Worm (Caenorhabditis elegans) whole organism, L3 larva: ENCODE measurements around the gene grsp-4.

ENCODE experiments used
- R02D3.7 ChIP-seq: fragments of 150-350 bp; optimal IDR thresholded peaks from 2 replicates; lab custom pipeline; 2014; ENCODE audit warnings: missing biosample characterization, missing genetic modification characterization
- ZK546.5 ChIP-seq: sonication (generic microtip); optimal IDR thresholded peaks from 2 replicates; lab custom pipeline; 2017; ENCODE audit warnings: missing biosample characterization, missing genetic modification characterization
- ceh-28 ChIP-seq: fragments of 150-350 bp; optimal IDR thresholded peaks from 2 replicates; lab custom pipeline; 2014; ENCODE audit warnings: missing biosample characterization, missing genetic modification reagents, missing genetic modification characterization
- ceh-82 ChIP-seq: fragments of 150-350 bp; optimal IDR thresholded peaks from 2 replicates; lab custom pipeline; 2014; ENCODE audit warnings: missing biosample characterization, missing genetic modification characterization
- ceh-9 ChIP-seq: sonication (generic microtip); optimal IDR thresholded peaks from 2 replicates; lab custom pipeline; 2018; ENCODE audit warnings: missing biosample characterization, missing genetic modification characterization
- daf-12 ChIP-seq: fragments of 150-350 bp; optimal IDR thresholded peaks from 2 replicates; lab custom pipeline; 2014; ENCODE audit warnings: missing biosample characterization, missing genetic modification reagents, missing genetic modification characterization
- egl-27 ChIP-seq: sonication (generic microtip); optimal IDR thresholded peaks from 4 replicates; lab custom pipeline; 2017; ENCODE audit warnings: missing biosample characterization, missing genetic modification reagents, missing genetic modification characterization
- elt-1 ChIP-seq: fragments of 150-350 bp; optimal IDR thresholded peaks from 2 replicates; lab custom pipeline; 2014; ENCODE audit warnings: missing biosample characterization, missing genetic modification characterization
- elt-2 ChIP-seq: sonication (generic microtip); optimal IDR thresholded peaks from 2 replicates; lab custom pipeline; 2016; ENCODE audit warnings: missing genetic modification reagents, mild to moderate bottlenecking, missing genetic modification characterization, missing compliant biosample characterization
- elt-3 ChIP-seq, 3 experiments: fragments of 150-350 bp in 1 of 3; sonication (generic microtip) in 2 of 3; optimal IDR thresholded peaks; 2 replicates in 2 of 3; 4 replicates in 1 of 3; lab custom pipeline; 2014 to 2017; ENCODE audit warnings: missing biosample characterization in 3 of 3, missing genetic modification characterization in 3 of 3
- eor-1 ChIP-seq, 2 experiments: fragments of 150-350 bp; optimal IDR thresholded peaks; 2 replicates each; lab custom pipeline; 2014 to 2018; ENCODE audit warnings: missing biosample characterization in 2 of 2, missing genetic modification characterization in 2 of 2
- fkh-10 ChIP-seq: sonication (generic microtip); optimal IDR thresholded peaks from 2 replicates; lab custom pipeline; 2017; ENCODE audit warnings: missing biosample characterization, missing genetic modification reagents, missing genetic modification characterization
- fkh-2 ChIP-seq: fragments of 150-350 bp; optimal IDR thresholded peaks from 2 replicates; lab custom pipeline; 2014; ENCODE audit warnings: missing biosample characterization, missing genetic modification reagents, missing genetic modification characterization
- fos-1 ChIP-seq: fragments of 150-350 bp; optimal IDR thresholded peaks from 2 replicates; lab custom pipeline; 2014; ENCODE audit warnings: missing biosample characterization, missing genetic modification characterization
- hmg-11 ChIP-seq: sonication (generic microtip); optimal IDR thresholded peaks from 2 replicates; lab custom pipeline; 2016; ENCODE audit warnings: missing genetic modification characterization, missing compliant biosample characterization
- lin-15B ChIP-seq: fragments of 150-350 bp; optimal IDR thresholded peaks from 2 replicates; lab custom pipeline; 2014; ENCODE audit warnings: missing biosample characterization, missing genetic modification characterization
- lin-39 ChIP-seq: fragments of 150-350 bp; optimal IDR thresholded peaks from 2 replicates; lab custom pipeline; 2018; ENCODE audit warnings: missing biosample characterization, missing genetic modification reagents, missing genetic modification characterization
- lsy-12 ChIP-seq: sonication (generic microtip); optimal IDR thresholded peaks from 2 replicates; lab custom pipeline; 2016; ENCODE audit warnings: mild to moderate bottlenecking, missing genetic modification characterization, missing compliant biosample characterization
- mdl-1 ChIP-seq: fragments of 150-350 bp; optimal IDR thresholded peaks from 2 replicates; lab custom pipeline; 2014; ENCODE audit warnings: missing biosample characterization, missing genetic modification characterization
- mml-1 ChIP-seq: fragments of 150-350 bp; sonication (generic microtip); optimal IDR thresholded peaks from 3 replicates; lab custom pipeline; 2014; ENCODE audit warnings: missing biosample characterization, missing genetic modification characterization
- nfya-1 ChIP-seq: sonication (generic microtip); optimal IDR thresholded peaks from 2 replicates; lab custom pipeline; 2017; ENCODE audit warnings: missing genetic modification characterization, mild to moderate bottlenecking, missing compliant biosample characterization, antibody characterized with exemption, moderate library complexity; ENCODE audit not compliant: insufficient read depth
- nhr-11 ChIP-seq: fragments of 150-350 bp; optimal IDR thresholded peaks from 2 replicates; lab custom pipeline; 2014; ENCODE audit warnings: missing biosample characterization, missing genetic modification characterization
- nhr-12 ChIP-seq: fragments of 150-350 bp; optimal IDR thresholded peaks from 2 replicates; lab custom pipeline; 2014; ENCODE audit warnings: missing biosample characterization, missing genetic modification characterization
- nhr-237 ChIP-seq: fragments of 150-350 bp; optimal IDR thresholded peaks from 2 replicates; lab custom pipeline; 2014; ENCODE audit warnings: missing biosample characterization, missing genetic modification characterization
- nhr-25 ChIP-seq: sonication (generic microtip); optimal IDR thresholded peaks from 2 replicates; lab custom pipeline; 2017; ENCODE audit warnings: missing biosample characterization, missing genetic modification characterization
- nhr-76 ChIP-seq: fragments of 150-350 bp; sonication (generic microtip); optimal IDR thresholded peaks from 5 replicates; lab custom pipeline; 2014; ENCODE audit warnings: missing biosample characterization, missing genetic modification characterization
- nhr-77 ChIP-seq: fragments of 150-350 bp; optimal IDR thresholded peaks from 2 replicates; lab custom pipeline; 2014; ENCODE audit warnings: missing biosample characterization, missing genetic modification characterization
- pha-4 ChIP-seq: fragments of 150-350 bp; optimal IDR thresholded peaks from 2 replicates; lab custom pipeline; 2014; ENCODE audit warnings: missing biosample characterization, missing genetic modification reagents, missing genetic modification characterization
- pqm-1 ChIP-seq: fragments of 150-350 bp; optimal IDR thresholded peaks from 2 replicates; lab custom pipeline; 2017; ENCODE audit warnings: missing biosample characterization, missing genetic modification characterization, inconsistent platforms
- skn-1 ChIP-seq: fragments of 150-350 bp; optimal IDR thresholded peaks from 2 replicates; lab custom pipeline; 2014; ENCODE audit warnings: missing biosample characterization, missing genetic modification characterization
- snpc-4 ChIP-seq: fragments of 150-350 bp; optimal IDR thresholded peaks from 2 replicates; lab custom pipeline; 2014; ENCODE audit warnings: missing biosample characterization, missing genetic modification characterization
- unc-39 ChIP-seq: sonication (generic microtip); optimal IDR thresholded peaks from 4 replicates; lab custom pipeline; 2017; ENCODE audit warnings: missing biosample characterization, missing genetic modification characterization
- unc-62 ChIP-seq: fragments of 150-350 bp; sonication (generic microtip); optimal IDR thresholded peaks from 4 replicates; lab custom pipeline; 2014; ENCODE audit warnings: missing biosample characterization, missing genetic modification reagents, missing genetic modification characterization
- zag-1 ChIP-seq: fragments of 150-350 bp; optimal IDR thresholded peaks from 2 replicates; lab custom pipeline; 2014; ENCODE audit warnings: missing biosample characterization, missing genetic modification characterization

Gene grsp-4

DNA sequence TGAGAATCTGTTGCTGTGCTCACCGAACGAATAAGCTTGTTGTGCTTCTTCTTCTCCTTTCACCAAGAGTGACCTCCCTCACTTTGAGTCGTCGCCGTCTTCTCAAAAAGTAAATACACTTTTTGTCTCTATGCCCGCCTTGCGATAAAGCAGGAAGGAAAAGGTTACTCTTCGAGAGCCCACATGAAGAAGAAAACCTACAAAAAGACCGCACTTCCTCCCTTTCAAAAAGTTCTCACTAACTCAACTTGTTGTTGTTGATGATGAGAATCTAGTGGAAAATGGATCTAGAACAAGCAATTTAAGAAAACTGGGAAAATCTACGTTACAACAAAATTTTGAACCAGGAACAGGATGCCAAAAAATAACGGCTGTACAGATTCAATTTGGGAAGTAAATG is 34.3 kb upstream of the grsp-4 start, which contains the start of gene C50E3.6:
Gene C50E3.6, minus strand, starts transcription at position 101 of the 400 bp plus-strand sequence.
- no peak for TF ChIP-seq nfya-1 (tag; lab: Kevin White, UChicago)
- no peak for TF ChIP-seq daf-12
- TF ChIP-seq hmg-11 (tag; lab: Kevin White, UChicago): no peak
- TF ChIP-seq nhr-77 (tag; lab: Kevin White, UChicago): no peak
- TF ChIP-seq nhr-12: no peak
- TF ChIP-seq zag-1: no peak
- no peak for TF ChIP-seq R02D3.7 (tag; lab: Kevin White, UChicago)
- no peak for TF ChIP-seq eor-1 (tag; optimal IDR thresholded peaks at IDR 0.05; lab: Kevin White, UChicago)
- no peak for TF ChIP-seq mml-1 (tag; lab: Kevin White, UChicago)
- no peak for TF ChIP-seq skn-1 (tag; lab: Kevin White, UChicago)
- no peak for TF ChIP-seq ceh-9
- no peak for TF ChIP-seq lin-39
- no peak for TF ChIP-seq nhr-76
- no peak for TF ChIP-seq ceh-82 (tag; lab: Kevin White, UChicago)
- TF ChIP-seq mdl-1 (tag; lab: Kevin White, UChicago): no peak
- no peak for TF ChIP-seq lsy-12 (tag; lab: Kevin White, UChicago)

DNA sequence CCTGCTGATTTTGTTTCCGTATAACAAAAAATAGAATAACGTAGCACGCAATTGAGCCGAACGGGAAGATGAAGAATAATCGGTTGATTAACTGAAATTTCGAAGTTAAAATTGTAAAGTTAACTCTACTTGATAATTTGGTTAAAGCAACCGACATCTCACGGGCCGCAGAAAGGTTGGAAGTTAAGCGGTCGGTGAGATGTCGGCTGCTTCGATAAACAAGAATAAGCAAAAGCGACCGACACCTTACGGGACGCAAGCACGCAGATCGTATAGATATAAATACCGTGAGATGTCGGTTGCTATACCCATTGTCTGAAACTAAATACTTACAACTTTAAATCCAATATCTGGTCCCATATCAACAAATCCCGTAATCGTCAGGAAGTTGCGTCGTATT is 29.6 kb upstream of the grsp-4 start:
- TF ChIP-seq daf-12: no peak
- TF ChIP-seq ceh-82 (tag; lab: Kevin White, UChicago): no peak
- TF ChIP-seq fkh-2 (tag; lab: Kevin White, UChicago): no peak
- TF ChIP-seq snpc-4 (tag; lab: Kevin White, UChicago): peak; percentile 6
- TF ChIP-seq R02D3.7 (tag; lab: Kevin White, UChicago): no peak
- no peak for TF ChIP-seq nhr-77 (tag; lab: Kevin White, UChicago)
- TF ChIP-seq elt-1 (tag; lab: Kevin White, UChicago): no peak
- no peak for TF ChIP-seq ceh-9
- no peak for TF ChIP-seq ZK546.5 (tag; lab: Kevin White, UChicago)

DNA sequence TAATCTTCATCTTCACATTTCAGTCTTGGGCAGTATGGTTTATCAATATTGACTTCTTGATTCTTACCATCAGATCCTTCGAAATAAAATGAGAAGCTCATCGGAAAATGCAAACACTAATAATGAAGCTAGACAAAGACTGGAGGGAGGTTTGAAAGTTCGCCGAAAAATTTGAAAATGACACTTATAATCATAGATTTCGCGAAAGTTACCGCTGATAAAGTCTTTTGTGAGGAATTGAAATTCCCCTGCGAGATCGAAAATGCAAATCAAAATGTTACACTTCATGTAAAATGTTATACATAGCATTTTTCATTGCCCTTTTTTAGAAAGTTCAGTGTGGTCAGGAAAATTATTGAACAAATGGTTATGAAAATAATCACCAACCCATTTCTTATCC is 26.5 kb upstream of the grsp-4 start, which contains the start of gene C50E3.7:
Gene C50E3.7, minus strand, starts transcription at position 101 of the 400 bp plus-strand sequence.
- TF ChIP-seq unc-39 (tag; lab: Kevin White, UChicago): no peak
- no peak for TF ChIP-seq unc-62 (GFP tag; lab: Kevin White, UChicago)
- TF ChIP-seq nhr-25 (tag; lab: Kevin White, UChicago): no peak
- no peak for TF ChIP-seq snpc-4 (tag; lab: Kevin White, UChicago)
- no peak for TF ChIP-seq ceh-28 (tag; lab: Kevin White, UChicago)
- no peak for TF ChIP-seq fkh-10 (GFP tag; lab: Kevin White, UChicago)
- TF ChIP-seq mml-1 (tag; lab: Kevin White, UChicago): no peak
- no peak for TF ChIP-seq ceh-9
- TF ChIP-seq fos-1 (tag; lab: Kevin White, UChicago): no peak
- no peak for TF ChIP-seq lin-15B (tag; lab: Kevin White, UChicago)
- TF ChIP-seq elt-3 (tag; optimal IDR thresholded peaks at IDR 0.05; lab: Kevin White, UChicago): no peak
- TF ChIP-seq pha-4 (tag; lab: Kevin White, UChicago): no peak
- no peak for TF ChIP-seq daf-12

DNA sequence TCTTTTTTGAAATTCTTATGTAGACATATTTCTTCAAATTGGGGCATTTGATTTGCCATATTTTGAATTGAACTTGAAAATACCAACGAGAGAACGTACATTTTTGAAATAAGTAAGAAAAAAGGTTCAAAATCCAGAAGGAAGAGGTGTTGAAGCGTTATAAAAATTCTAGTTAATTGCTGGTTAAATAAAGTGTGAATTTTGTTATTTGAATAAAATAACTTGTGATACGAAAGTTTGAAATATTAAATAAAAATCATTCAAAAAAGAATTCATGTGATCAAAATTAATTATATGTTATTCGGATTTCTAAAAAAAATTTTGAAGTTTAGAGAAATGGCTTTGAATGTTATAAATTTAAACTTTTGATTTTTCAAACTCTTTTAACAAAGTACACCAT is 24.6 kb upstream of the grsp-4 start, which contains the start of gene C50E3.9:
Gene C50E3.9, minus strand, starts transcription at position 101 of the 400 bp plus-strand sequence.
- no peak for TF ChIP-seq egl-27 (tag; lab: Kevin White, UChicago)

DNA sequence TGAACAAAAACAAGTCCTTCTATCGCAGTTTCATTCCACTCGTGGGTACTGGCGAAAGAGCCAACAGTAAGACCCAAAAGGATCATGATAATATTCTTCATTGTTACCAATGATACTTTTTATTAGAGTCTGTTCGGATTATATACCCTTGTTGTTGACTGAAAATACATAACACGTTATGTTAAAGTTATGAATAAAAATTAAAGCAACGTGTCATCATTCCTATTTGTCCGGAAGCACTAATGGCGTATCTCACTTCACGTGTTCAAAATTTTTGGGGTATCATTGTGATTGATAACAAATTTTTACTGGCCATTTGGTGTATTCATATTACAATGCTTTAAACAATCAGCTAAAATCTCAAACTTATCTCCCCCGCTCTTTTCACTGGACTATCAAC is 23.3 kb upstream of the grsp-4 start, which contains the start of gene scl-26:
Gene scl-26, minus strand, starts transcription at position 101 of the 400 bp plus-strand sequence.
- TF ChIP-seq zag-1: no peak
- no peak for TF ChIP-seq ceh-9
- TF ChIP-seq snpc-4 (tag; lab: Kevin White, UChicago): no peak
- no peak for TF ChIP-seq unc-62 (GFP tag; lab: Kevin White, UChicago)
- no peak for TF ChIP-seq elt-2 (tag; lab: Kevin White, UChicago)
- no peak for TF ChIP-seq eor-1 (tag; optimal IDR thresholded peaks at IDR 0.05; lab: Kevin White, UChicago)
- TF ChIP-seq nhr-237 (tag; lab: Kevin White, UChicago): no peak
- TF ChIP-seq pqm-1 (tag; lab: Kevin White, UChicago): no peak
- no peak for TF ChIP-seq lin-39
- TF ChIP-seq nhr-11 (tag; lab: Kevin White, UChicago): no peak
